Fruit fly (Drosophila melanogaster) whole organism, embryonic: ENCODE data around the gene CG10513.

Experiments used
- CG10321 ChIP-seq: fragments of 200-800 bp; sonication (Bioruptor generic); IDR thresholded peaks from 2 replicates; pipeline ENCODE4 v1.3.6; 2022; ENCODE audit warnings: missing biosample characterization, missing genetic modification characterization
- CG10462 ChIP-seq: fragments of 200-800 bp; sonication (Bioruptor generic); optimal IDR thresholded peaks from 2 replicates; lab custom pipeline; 2016; ENCODE audit warnings: missing biosample characterization, missing genetic modification characterization
- CG12155 ChIP-seq: fragments of 200-800 bp; sonication (Bioruptor generic); optimal IDR thresholded peaks from 3 replicates; lab custom pipeline; 2016; ENCODE audit warnings: missing biosample characterization, missing genetic modification characterization
- CG12942 ChIP-seq: fragments of 200-800 bp; sonication (Bioruptor generic); optimal IDR thresholded peaks from 3 replicates; lab custom pipeline; 2016; ENCODE audit warnings: missing biosample characterization, missing genetic modification characterization
- CG15073 ChIP-seq: fragments of 200-800 bp; sonication (Bioruptor generic); optimal IDR thresholded peaks from 2 replicates; lab custom pipeline; 2016; ENCODE audit warnings: missing biosample characterization, missing genetic modification characterization
- CG18476 ChIP-seq: fragments of 200-800 bp; sonication (Bioruptor generic); optimal IDR thresholded peaks from 2 replicates; lab custom pipeline; 2016; ENCODE audit warnings: missing biosample characterization, mild to moderate bottlenecking, missing genetic modification characterization
- CG2129 ChIP-seq: fragments of 200-800 bp; sonication (Bioruptor generic); IDR thresholded peaks from 2 replicates; pipeline ENCODE4 v1.3.6; 2022; ENCODE audit warnings: missing biosample characterization, missing genetic modification characterization; ENCODE audit not compliant: partially characterized antibody
- CG2678 ChIP-seq: fragments of 200-800 bp; sonication (Bioruptor generic); optimal IDR thresholded peaks from 3 replicates; lab custom pipeline; 2019; ENCODE audit warnings: missing biosample characterization, mild to moderate bottlenecking, missing genetic modification characterization, moderate library complexity
- CG31224 ChIP-seq: fragments of 200-800 bp; sonication (Bioruptor generic); IDR thresholded peaks from 2 replicates; pipeline ENCODE4 v1.3.6; 2022; ENCODE audit warnings: missing biosample characterization, missing genetic modification characterization
- CG3407 ChIP-seq: fragments of 200-800 bp; sonication (Bioruptor generic); optimal IDR thresholded peaks from 2 replicates; lab custom pipeline; 2018; ENCODE audit warnings: missing biosample characterization, mild to moderate bottlenecking, missing genetic modification characterization
- CG3847 ChIP-seq: fragments of 200-800 bp; sonication (Bioruptor generic); IDR thresholded peaks from 2 replicates; pipeline ENCODE4 v1.3.6; 2022; ENCODE audit warnings: missing biosample characterization, missing genetic modification characterization
- CG4360 ChIP-seq: fragments of 200-800 bp; sonication (Bioruptor generic); IDR thresholded peaks from 2 replicates; pipeline ENCODE4 v1.3.6; 2022; ENCODE audit warnings: missing biosample characterization, missing genetic modification characterization
- CG4424 ChIP-seq: fragments of 200-800 bp; sonication (Bioruptor generic); optimal IDR thresholded peaks from 3 replicates; lab custom pipeline; 2016; ENCODE audit warnings: missing biosample characterization, missing genetic modification characterization
- CG7745 ChIP-seq: fragments of 200-800 bp; sonication (Bioruptor generic); optimal IDR thresholded peaks from 2 replicates; lab custom pipeline; 2018; ENCODE audit warnings: missing biosample characterization, mild to moderate bottlenecking, missing genetic modification characterization, moderate library complexity
- CG7928 ChIP-seq: fragments of 200-800 bp; sonication (Bioruptor generic); optimal IDR thresholded peaks from 2 replicates; lab custom pipeline; 2017; ENCODE audit warnings: missing biosample characterization, mild to moderate bottlenecking, missing genetic modification characterization
- CG8944 ChIP-seq: fragments of 200-800 bp; sonication (Bioruptor generic); optimal IDR thresholded peaks from 3 replicates; lab custom pipeline; 2016; ENCODE audit warnings: missing biosample characterization, missing genetic modification characterization
- CG9215 ChIP-seq: fragments of 200-800 bp; sonication (Bioruptor generic); IDR thresholded peaks from 2 replicates; pipeline ENCODE4 v1.3.6; 2022; ENCODE audit warnings: missing biosample characterization, missing genetic modification characterization
- Chrac-16 ChIP-seq: fragments of 200-800 bp; sonication (Bioruptor generic); optimal IDR thresholded peaks from 3 replicates; lab custom pipeline; 2016; ENCODE audit warnings: missing biosample characterization, missing genetic modification characterization
- Dbx ChIP-seq: fragments of 200-800 bp; sonication (Bioruptor generic); IDR thresholded peaks from 3 replicates; pipeline ENCODE4 v1.3.6; 2022; ENCODE audit warnings: missing biosample characterization, missing genetic modification characterization
- Fer1 ChIP-seq: fragments of 200-800 bp; sonication (Bioruptor generic); optimal IDR thresholded peaks from 2 replicates; lab custom pipeline; 2017; ENCODE audit warnings: missing biosample characterization, mild to moderate bottlenecking, missing genetic modification characterization
- HmgZ ChIP-seq: fragments of 200-800 bp; sonication (Bioruptor generic); optimal IDR thresholded peaks from 2 replicates; lab custom pipeline; 2018; ENCODE audit warnings: missing biosample characterization, mild to moderate bottlenecking, missing genetic modification characterization
- Kr ChIP-seq: fragments of 200-800 bp; sonication (Bioruptor generic); optimal IDR thresholded peaks from 2 replicates; lab custom pipeline; 2017; ENCODE audit warnings: missing biosample characterization, mild to moderate bottlenecking, missing genetic modification characterization
- Meics ChIP-seq: fragments of 200-800 bp; sonication (Bioruptor generic); optimal IDR thresholded peaks from 2 replicates; lab custom pipeline; 2017; ENCODE audit warnings: missing biosample characterization, mild to moderate bottlenecking, missing genetic modification characterization
- Mes4 ChIP-seq: fragments of 200-800 bp; sonication (Bioruptor generic); optimal IDR thresholded peaks from 2 replicates; lab custom pipeline; 2016; ENCODE audit warnings: missing biosample characterization, missing genetic modification characterization
- NK7.1 ChIP-seq: fragments of 200-800 bp; sonication (Bioruptor generic); optimal IDR thresholded peaks from 3 replicates; lab custom pipeline; 2016; ENCODE audit warnings: missing biosample characterization, missing genetic modification characterization
- Nf-YB ChIP-seq: fragments of 200-800 bp; sonication (Bioruptor generic); optimal IDR thresholded peaks from 3 replicates; lab custom pipeline; 2019; ENCODE audit warnings: missing biosample characterization, mild to moderate bottlenecking, missing genetic modification characterization, moderate library complexity
- Poxn ChIP-seq: fragments of 200-800 bp; sonication (Bioruptor generic); IDR thresholded peaks from 2 replicates; pipeline ENCODE4 v1.3.6; 2022; ENCODE audit warnings: missing biosample characterization, missing genetic modification characterization
- Ravus ChIP-seq: fragments of 200-800 bp; sonication (Bioruptor generic); IDR thresholded peaks from 2 replicates; pipeline ENCODE4 v1.3.6; 2022; ENCODE audit warnings: missing biosample characterization, missing genetic modification characterization
- Rfx ChIP-seq: fragments of 200-800 bp; sonication (Bioruptor generic); IDR thresholded peaks from 2 replicates; pipeline ENCODE4 v1.3.6; 2022; ENCODE audit warnings: missing biosample characterization, missing genetic modification characterization
- Rx ChIP-seq: fragments of 200-800 bp; sonication (Bioruptor generic); IDR thresholded peaks from 2 replicates; pipeline ENCODE4 v1.3.6; 2022; ENCODE audit warnings: missing biosample characterization, missing genetic modification characterization
- Sox102F ChIP-seq: fragments of 200-800 bp; sonication (Bioruptor generic); optimal IDR thresholded peaks from 2 replicates; lab custom pipeline; 2018; ENCODE audit warnings: missing biosample characterization, mild to moderate bottlenecking, missing genetic modification characterization, moderate library complexity
- ap ChIP-seq: fragments of 200-800 bp; sonication (Bioruptor generic); IDR thresholded peaks from 2 replicates; pipeline ENCODE4 v1.3.6; 2022; ENCODE audit warnings: missing biosample characterization, missing genetic modification characterization
- ci ChIP-seq: fragments of 200-800 bp; sonication (Bioruptor generic); IDR thresholded peaks from 3 replicates; pipeline ENCODE4 v1.3.6; 2022; ENCODE audit warnings: missing biosample characterization, missing genetic modification characterization
- dan ChIP-seq: fragments of 200-800 bp; sonication (Bioruptor generic); IDR thresholded peaks from 2 replicates; pipeline ENCODE4 v1.3.6; 2022; ENCODE audit warnings: missing biosample characterization, missing genetic modification characterization
- disco-r ChIP-seq: fragments of 200-800 bp; sonication (Bioruptor generic); optimal IDR thresholded peaks from 2 replicates; lab custom pipeline; 2016; ENCODE audit warnings: missing biosample characterization, missing genetic modification characterization
- dmrt99B ChIP-seq: fragments of 200-800 bp; sonication (Bioruptor generic); optimal IDR thresholded peaks from 2 replicates; lab custom pipeline; 2018; ENCODE audit warnings: missing biosample characterization, mild to moderate bottlenecking, missing genetic modification characterization, moderate library complexity
- emc ChIP-seq: fragments of 200-800 bp; sonication (Bioruptor generic); optimal IDR thresholded peaks from 2 replicates; lab custom pipeline; 2016; ENCODE audit warnings: missing biosample characterization, missing genetic modification characterization
- fd64A ChIP-seq: fragments of 200-800 bp; sonication (Bioruptor generic); optimal IDR thresholded peaks from 3 replicates; lab custom pipeline; 2018; ENCODE audit warnings: missing biosample characterization, mild to moderate bottlenecking, missing genetic modification characterization
- gcm2 ChIP-seq: fragments of 200-800 bp; sonication (Bioruptor generic); optimal IDR thresholded peaks from 2 replicates; lab custom pipeline; 2016; ENCODE audit warnings: missing biosample characterization, missing genetic modification characterization
- gt ChIP-seq: fragments of 200-800 bp; sonication (Bioruptor generic); IDR thresholded peaks from 2 replicates; pipeline ENCODE4 v1.3.6; 2022; ENCODE audit warnings: missing biosample characterization, missing genetic modification characterization
- klu ChIP-seq: fragments of 200-800 bp; sonication (Bioruptor generic); IDR thresholded peaks from 2 replicates; pipeline ENCODE4 v1.3.6; 2022; ENCODE audit warnings: missing biosample characterization, missing genetic modification characterization
- mirr ChIP-seq: fragments of 200-800 bp; sonication (Bioruptor generic); optimal IDR thresholded peaks from 3 replicates; lab custom pipeline; 2018; ENCODE audit warnings: missing biosample characterization, mild to moderate bottlenecking, missing genetic modification characterization
- nerfin-1 ChIP-seq: fragments of 200-800 bp; sonication (Bioruptor generic); optimal IDR thresholded peaks from 3 replicates; lab custom pipeline; 2019; ENCODE audit warnings: missing biosample characterization, mild to moderate bottlenecking, missing genetic modification characterization, moderate library complexity
- pb ChIP-seq: fragments of 200-800 bp; sonication (Bioruptor generic); optimal IDR thresholded peaks from 3 replicates; lab custom pipeline; 2016; ENCODE audit warnings: missing biosample characterization, missing genetic modification characterization
- pnt ChIP-seq: fragments of 200-800 bp; sonication (Bioruptor generic); optimal IDR thresholded peaks from 3 replicates; lab custom pipeline; 2016; ENCODE audit warnings: missing biosample characterization, missing genetic modification characterization
- ro ChIP-seq: fragments of 200-800 bp; sonication (Bioruptor generic); IDR thresholded peaks from 2 replicates; pipeline ENCODE4 v1.3.6; 2022; ENCODE audit warnings: missing biosample characterization, missing genetic modification characterization
- sob ChIP-seq: fragments of 200-800 bp; sonication (Bioruptor generic); IDR thresholded peaks from 2 replicates; pipeline ENCODE4 v1.3.6; 2022; ENCODE audit warnings: missing biosample characterization, missing genetic modification characterization
- sqz ChIP-seq: fragments of 200-800 bp; sonication (Bioruptor generic); optimal IDR thresholded peaks from 3 replicates; lab custom pipeline; 2018; ENCODE audit warnings: missing biosample characterization, mild to moderate bottlenecking, missing genetic modification characterization
- tio ChIP-seq: fragments of 200-800 bp; sonication (Bioruptor generic); optimal IDR thresholded peaks from 2 replicates; lab custom pipeline; 2017; ENCODE audit warnings: missing biosample characterization, missing genetic modification characterization, inconsistent platforms
- tx ChIP-seq: fragments of 200-800 bp; sonication (Bioruptor generic); optimal IDR thresholded peaks from 2 replicates; lab custom pipeline; 2016; ENCODE audit warnings: missing biosample characterization, missing genetic modification characterization
- vnd ChIP-seq: fragments of 200-800 bp; sonication (Bioruptor generic); IDR thresholded peaks from 3 replicates; pipeline ENCODE4 v1.3.6; 2022; ENCODE audit warnings: missing biosample characterization, missing genetic modification characterization; ENCODE audit not compliant: partially characterized antibody

CG10513 gene

DNA sequence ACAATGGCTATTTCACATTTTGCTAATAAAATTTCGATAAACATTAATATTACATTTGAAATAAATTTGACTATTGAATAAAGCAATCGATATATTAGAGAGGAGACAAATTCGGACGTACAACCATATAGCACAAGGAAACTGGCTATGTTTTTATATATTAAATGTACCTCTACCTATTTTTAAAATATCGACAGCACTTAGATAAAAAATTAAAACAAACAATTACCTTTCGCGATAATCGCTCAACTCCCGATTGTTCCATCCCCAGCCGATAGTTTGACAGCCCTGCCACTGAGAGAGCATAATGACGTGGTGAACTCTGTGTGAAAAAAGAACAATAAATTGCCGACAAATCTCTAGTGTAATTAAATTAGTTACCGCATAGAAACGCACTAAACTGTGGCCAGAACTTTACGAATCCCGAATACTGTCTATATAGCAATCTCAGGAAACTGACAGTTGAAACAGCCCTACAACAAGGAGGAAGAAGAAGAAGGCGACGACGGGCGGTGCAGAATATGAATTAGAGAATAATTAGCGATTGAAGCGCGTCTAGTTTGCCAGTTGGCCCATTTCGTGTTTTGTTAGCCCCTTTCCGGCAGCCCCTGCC is 18.3 kb downstream of the CG10513 start, which contains the start of gene CG11857 (continued):
- TF ChIP-seq mirr (peak; percentile 95), CG3407 (GFP tag; lab: Kevin White, UChicago) (peak; percentile 94), Ravus (GFP tag; lab: Robert Waterston, UW) (peak; percentile 95), HmgZ (tag; lab: Kevin White, UChicago) (peak; percentile 99), Rfx (peak; percentile 99), CG12155 (GFP tag; lab: Kevin White, UChicago) (peak; percentile 98), CG31224 (peak; percentile 97), CG2678 (peak; percentile 98), Mes4 (peak; percentile 94), CG12942 (peak; percentile 98), pnt (GFP tag; lab: Kevin White, UChicago) (peak; percentile 97), Nf-YB (peak; percentile 80), pb (GFP tag; lab: Kevin White, UChicago) (peak; percentile 92), ci (GFP tag; lab: Robert Waterston, UW) (peak; percentile 99), CG4360 (GFP tag; lab: Robert Waterston, UW) (peak; percentile 75), nerfin-1 (tag; lab: Kevin White, UChicago) (peak; percentile 95), fd64A (GFP tag; lab: Kevin White, UChicago) (peak; percentile 78), ro (GFP tag; lab: Robert Waterston, UW) (peak; percentile 98), CG2129 (GFP tag; lab: Robert Waterston, UW) (peak; percentile 100), vnd (GFP tag; lab: Robert Waterston, UW) (peak; percentile 100), emc (GFP tag; lab: Kevin White, UChicago) (peak; percentile 94), Rx (GFP tag; lab: Robert Waterston, UW) (peak; percentile 98), tx (GFP tag; lab: Kevin White, UChicago) (peak; percentile 96), CG7745 (tag; lab: Kevin White, UChicago) (peak; percentile 76), CG9215 (peak; percentile 99), Fer1 (GFP tag; lab: Kevin White, UChicago) (peak; percentile 94), CG8944 (peak; percentile 97), Dbx (GFP tag; lab: Robert Waterston, UW) (peak; percentile 99), ap (GFP tag; lab: Robert Waterston, UW) (peak; percentile 97), CG10462 (peak; percentile 97), sob (peak; percentile 100), CG10321 (GFP tag; lab: Robert Waterston, UW) (peak; percentile 83), Meics (GFP tag; lab: Kevin White, UChicago) (peak; percentile 96), CG18476 (GFP tag; lab: Kevin White, UChicago) (peak; percentile 97), Sox102F (GFP tag; lab: Kevin White, UChicago) (peak; percentile 98), dan (peak; percentile 97), CG4424 (peak; percentile 98), NK7.1 (GFP tag; lab: Kevin White, UChicago) (peak; percentile 93), tio (GFP tag; lab: Kevin White, UChicago) (no peak), Chrac-16 (GFP tag; lab: Kevin White, UChicago) (peak; percentile 99), Kr (GFP tag; lab: Kevin White, UChicago) (peak; percentile 21), gcm2 (GFP tag; lab: Kevin White, UChicago) (peak; percentile 88), klu (GFP tag; lab: Robert Waterston, UW) (peak; percentile 99), CG15073 (GFP tag; lab: Kevin White, UChicago) (peak; percentile 80), gt (GFP tag; lab: Robert Waterston, UW) (peak; percentile 98), sqz (GFP tag; lab: Kevin White, UChicago) (no peak), dmrt99B (tag; lab: Kevin White, UChicago) (peak; percentile 96), CG3847 (GFP tag; lab: Robert Waterston, UW) (peak; percentile 99), Poxn (GFP tag; lab: Robert Waterston, UW) (peak; percentile 97), disco-r (GFP tag; lab: Kevin White, UChicago) (peak; percentile 93), CG7928 (peak; percentile 98)
